Worm (Caenorhabditis elegans) whole organism, mixed stage, embryonic: ENCODE measurements around the gene str-97.

Experiments used
- M03D4.4 ChIP-seq: sonication (generic microtip); optimal IDR thresholded peaks from 2 replicates; lab custom pipeline; 2017; ENCODE audit warnings: mild to moderate bottlenecking, missing genetic modification characterization, missing compliant biosample characterization
- ceh-39 ChIP-seq: fragments of 150-350 bp; optimal IDR thresholded peaks from 2 replicates; lab custom pipeline; 2014; ENCODE audit warnings: missing biosample characterization, missing genetic modification characterization
- ceh-43 ChIP-seq: fragments of 200-800 bp; sonication (Bioruptor generic); optimal IDR thresholded peaks from 2 replicates; lab custom pipeline; 2018; ENCODE audit warnings: mild to moderate bottlenecking, missing genetic modification characterization, moderate library complexity, missing compliant biosample characterization
- ces-1 ChIP-seq: fragments of 150-350 bp; optimal IDR thresholded peaks from 2 replicates; lab custom pipeline; 2014; ENCODE audit warnings: missing biosample characterization, missing genetic modification reagents, missing genetic modification characterization
- cnd-1 ChIP-seq: fragments of 200-800 bp; sonication (Bioruptor generic); optimal IDR thresholded peaks from 2 replicates; lab custom pipeline; 2018; ENCODE audit warnings: mild to moderate bottlenecking, missing genetic modification characterization, missing compliant biosample characterization
- drap-1 ChIP-seq: fragments of 200-800 bp; sonication (Bioruptor generic); optimal IDR thresholded peaks from 3 replicates; lab custom pipeline; 2018; ENCODE audit warnings: mild to moderate bottlenecking, missing genetic modification characterization, missing compliant biosample characterization
- elt-1 ChIP-seq: sonication (generic microtip); optimal IDR thresholded peaks from 2 replicates; lab custom pipeline; 2017; ENCODE audit warnings: missing genetic modification characterization, mild to moderate bottlenecking, missing compliant biosample characterization, antibody characterized with exemption, moderate library complexity, borderline replicate concordance; ENCODE audit not compliant: insufficient read depth
- elt-3 ChIP-seq: fragments of 150-350 bp; optimal IDR thresholded peaks from 2 replicates; lab custom pipeline; 2014; ENCODE audit warnings: missing biosample characterization, missing genetic modification characterization
- flh-1 ChIP-seq: fragments of 200-800 bp; sonication (Bioruptor generic); optimal IDR thresholded peaks from 2 replicates; lab custom pipeline; 2018; ENCODE audit warnings: mild to moderate bottlenecking, missing genetic modification characterization, moderate library complexity, missing compliant biosample characterization
- ham-2 ChIP-seq: fragments of 200-800 bp; sonication (Bioruptor generic); optimal IDR thresholded peaks from 2 replicates; lab custom pipeline; 2018; ENCODE audit warnings: mild to moderate bottlenecking, missing genetic modification characterization, missing compliant biosample characterization
- lin-13 ChIP-seq: fragments of 150-350 bp; optimal IDR thresholded peaks from 2 replicates; lab custom pipeline; 2014; ENCODE audit warnings: missing biosample characterization, missing genetic modification characterization
- lin-32 ChIP-seq: fragments of 200-800 bp; sonication (Bioruptor generic); optimal IDR thresholded peaks from 2 replicates; lab custom pipeline; 2018; ENCODE audit warnings: mild to moderate bottlenecking, missing genetic modification characterization, missing compliant biosample characterization
- lsy-2 ChIP-seq: fragments of 150-350 bp; optimal IDR thresholded peaks from 2 replicates; lab custom pipeline; 2014; ENCODE audit warnings: missing biosample characterization, missing genetic modification characterization
- mab-5 ChIP-seq: fragments of 150-350 bp; optimal IDR thresholded peaks from 2 replicates; lab custom pipeline; 2014; ENCODE audit warnings: missing biosample characterization, missing genetic modification characterization
- mep-1 ChIP-seq: fragments of 150-350 bp; optimal IDR thresholded peaks from 2 replicates; lab custom pipeline; 2017; ENCODE audit warnings: missing biosample characterization, missing genetic modification reagents, missing genetic modification characterization, inconsistent platforms
- mls-2 ChIP-seq: sonication (generic microtip); optimal IDR thresholded peaks from 2 replicates; lab custom pipeline; 2016; ENCODE audit warnings: mild to moderate bottlenecking, missing genetic modification characterization, moderate library complexity, missing compliant biosample characterization
- nhr-12 ChIP-seq: fragments of 150-350 bp; optimal IDR thresholded peaks from 2 replicates; lab custom pipeline; 2014; ENCODE audit warnings: missing biosample characterization, missing genetic modification characterization
- nhr-2 ChIP-seq: fragments of 150-350 bp; optimal IDR thresholded peaks from 2 replicates; lab custom pipeline; 2014; ENCODE audit warnings: missing biosample characterization, missing genetic modification characterization
- nhr-237 ChIP-seq: fragments of 150-350 bp; optimal IDR thresholded peaks from 2 replicates; lab custom pipeline; 2014; ENCODE audit warnings: missing biosample characterization, missing genetic modification characterization
- nhr-28 ChIP-seq: fragments of 150-350 bp; optimal IDR thresholded peaks from 2 replicates; lab custom pipeline; 2014; ENCODE audit warnings: missing biosample characterization, missing genetic modification characterization
- pha-4 ChIP-seq: fragments of 150-350 bp; optimal IDR thresholded peaks from 2 replicates; lab custom pipeline; 2018; ENCODE audit warnings: missing biosample characterization, missing genetic modification reagents, missing genetic modification characterization
- sem-2 ChIP-seq: fragments of 200-800 bp; sonication (Bioruptor generic); optimal IDR thresholded peaks from 2 replicates; lab custom pipeline; 2018; ENCODE audit warnings: mild to moderate bottlenecking, missing genetic modification characterization, missing compliant biosample characterization
- snpc-4 ChIP-seq: fragments of 150-350 bp; optimal IDR thresholded peaks from 2 replicates; lab custom pipeline; 2014; ENCODE audit warnings: missing biosample characterization, missing genetic modification characterization
- sptf-1 ChIP-seq: sonication (generic microtip); optimal IDR thresholded peaks from 2 replicates; lab custom pipeline; 2017; ENCODE audit warnings: mild to moderate bottlenecking, missing genetic modification characterization, moderate library complexity, missing compliant biosample characterization
- tbx-8 ChIP-seq: fragments of 200-800 bp; sonication (Bioruptor generic); optimal IDR thresholded peaks from 2 replicates; lab custom pipeline; 2018; ENCODE audit warnings: mild to moderate bottlenecking, missing genetic modification characterization, moderate library complexity, missing compliant biosample characterization
- unc-120 ChIP-seq: sonication (generic microtip); optimal IDR thresholded peaks from 2 replicates; lab custom pipeline; 2017; ENCODE audit warnings: missing genetic modification characterization, missing compliant biosample characterization; ENCODE audit not compliant: poor library complexity, severe bottlenecking
- unc-39 ChIP-seq: fragments of 150-350 bp; optimal IDR thresholded peaks from 2 replicates; lab custom pipeline; 2014; ENCODE audit warnings: missing biosample characterization, missing genetic modification characterization
- unc-62 ChIP-seq: fragments of 150-350 bp; optimal IDR thresholded peaks from 2 replicates; lab custom pipeline; 2014; ENCODE audit warnings: missing biosample characterization, missing genetic modification reagents, missing genetic modification characterization
- zip-8 ChIP-seq: fragments of 150-350 bp; optimal IDR thresholded peaks from 2 replicates; lab custom pipeline; 2014; ENCODE audit warnings: missing biosample characterization, missing genetic modification characterization
- ztf-11 ChIP-seq: fragments of 150-350 bp; optimal IDR thresholded peaks from 2 replicates; lab custom pipeline; 2014; ENCODE audit warnings: missing biosample characterization, missing genetic modification characterization

str-97 gene

ce11 chrV:16145009-16145408 is 10.0 kb downstream of the str-97 start:
- TF ChIP-seq elt-3, result no peak
- no peak for TF ChIP-seq nhr-12
- no peak for TF ChIP-seq ham-2 (GFP tag; lab: Kevin White, UChicago)
- no peak for TF ChIP-seq drap-1 (GFP tag; lab: Kevin White, UChicago)
- TF ChIP-seq ztf-11, result no peak
- TF ChIP-seq mls-2 (tag; lab: Kevin White, UChicago), result no peak
- no peak for TF ChIP-seq ceh-43 (GFP tag; lab: Kevin White, UChicago)
- no peak for TF ChIP-seq unc-39 (tag; lab: Kevin White, UChicago)

ce11 chrV:16143066-16143581 is 11.9 kb downstream of the str-97 start, which contains the start of gene fbxa-88:
Gene fbxa-88, minus strand, starts transcription at chrV:16143116.
- TF ChIP-seq pha-4 (tag; lab: Kevin White, UChicago) (no peak), nhr-28 (no peak), drap-1 (GFP tag; lab: Kevin White, UChicago) (no peak), zip-8 (tag; lab: Kevin White, UChicago) (no peak), sptf-1 (tag; lab: Kevin White, UChicago) (no peak), ces-1 (GFP tag; lab: Kevin White, UChicago) (no peak), sem-2 (no peak), nhr-12 (no peak), M03D4.4 (tag; lab: Kevin White, UChicago) (no peak), lsy-2 (tag; lab: Kevin White, UChicago) (no peak), tbx-8 (no peak), lin-13 (no peak), unc-39 (tag; lab: Kevin White, UChicago) (no peak), ham-2 (GFP tag; lab: Kevin White, UChicago) (no peak), unc-120 (tag; lab: Kevin White, UChicago) (no peak), elt-1 (no peak)

- TF ChIP-seq cnd-1 (tag; lab: Kevin White, UChicago), result no peak
- TF ChIP-seq M03D4.4 (tag; lab: Kevin White, UChicago), result no peak
- no peak for TF ChIP-seq mab-5
- no peak for TF ChIP-seq elt-1
- no peak for TF ChIP-seq ces-1 (GFP tag; lab: Kevin White, UChicago)
- no peak for TF ChIP-seq elt-3
Measured at ce11 chrV:16142371-16142770, 12.6 kb downstream of the str-97 start, which contains the start of gene fbxa-18. Gene fbxa-18, plus strand, starts transcription at chrV:16142671.

DNA sequence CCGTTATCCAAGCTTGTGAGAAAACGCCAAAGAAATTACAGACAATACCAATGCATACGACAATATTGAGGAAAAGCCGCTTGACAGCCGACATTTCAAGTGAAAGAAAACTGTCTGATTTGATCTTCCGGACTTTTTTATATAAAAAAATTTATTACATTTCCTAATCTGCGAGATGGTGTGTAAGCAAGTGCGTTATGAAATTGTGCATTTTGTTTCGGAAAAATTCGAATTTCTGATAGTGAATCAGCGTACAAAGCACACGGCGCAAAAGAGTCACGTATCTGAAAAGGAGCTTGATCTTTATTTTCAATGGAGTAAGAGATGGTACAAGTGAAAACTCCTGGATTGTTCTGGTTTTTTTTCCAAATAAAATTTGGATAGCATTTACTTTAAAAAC is 13.9 kb downstream of the str-97 start, which contains the start of gene clc-32:
Gene clc-32 (minus strand): TSS at position 101 of the 400 bp plus-strand sequence.
- TF ChIP-seq cnd-1 (tag; lab: Kevin White, UChicago) (no peak), nhr-2 (tag; lab: Kevin White, UChicago) (no peak), flh-1 (no peak), lin-32 (GFP tag; lab: Kevin White, UChicago) (no peak), tbx-8 (no peak), ces-1 (GFP tag; lab: Kevin White, UChicago) (no peak), sptf-1 (tag; lab: Kevin White, UChicago) (no peak), sem-2 (no peak), ztf-11 (no peak), ceh-43 (GFP tag; lab: Kevin White, UChicago) (no peak), elt-1 (no peak), zip-8 (tag; lab: Kevin White, UChicago) (no peak), mep-1 (tag; lab: Kevin White, UChicago) (no peak), snpc-4 (tag; lab: Kevin White, UChicago) (no peak), mls-2 (tag; lab: Kevin White, UChicago) (no peak), ceh-39 (tag; lab: Kevin White, UChicago) (no peak), unc-39 (tag; lab: Kevin White, UChicago) (no peak)

ce11 chrV:16139529-16139928 is 15.5 kb downstream of the str-97 start, which contains the start of gene clc-11:
Gene clc-11, minus strand, starts transcription at chrV:16139629.
- TF ChIP-seq lin-13 (no peak), nhr-237 (no peak), tbx-8 (no peak), ham-2 (GFP tag; lab: Kevin White, UChicago) (no peak), lin-32 (GFP tag; lab: Kevin White, UChicago) (no peak), unc-120 (tag; lab: Kevin White, UChicago) (no peak), elt-3 (no peak), zip-8 (tag; lab: Kevin White, UChicago) (no peak), unc-39 (tag; lab: Kevin White, UChicago) (no peak), ceh-43 (GFP tag; lab: Kevin White, UChicago) (no peak), sptf-1 (tag; lab: Kevin White, UChicago) (no peak), unc-62 (GFP tag; lab: Kevin White, UChicago) (no peak), nhr-12 (no peak), sem-2 (no peak), ceh-39 (tag; lab: Kevin White, UChicago) (no peak), M03D4.4 (tag; lab: Kevin White, UChicago) (no peak), mab-5 (no peak), ces-1 (GFP tag; lab: Kevin White, UChicago) (no peak)
